Worm (Caenorhabditis elegans) whole organism, L4 larva: ENCODE measurements around the gene srlf-14.

Source experiments
- F10B5.3 ChIP-seq: sonication (generic microtip); optimal IDR thresholded peaks from 2 replicates; lab custom pipeline; 2016; ENCODE audit warnings: mild to moderate bottlenecking, missing genetic modification characterization, missing compliant biosample characterization
- F26F4.8 ChIP-seq: fragments of 200-800 bp; sonication (Bioruptor generic); conservative IDR thresholded peaks from 2 replicates; pipeline ENCODE4 v1.3.6; 2022; ENCODE audit warnings: missing genetic modification characterization, missing compliant biosample characterization
- F37D6.2 ChIP-seq: sonication (generic microtip); optimal IDR thresholded peaks from 2 replicates; lab custom pipeline; 2016; ENCODE audit warnings: mild to moderate bottlenecking, missing genetic modification characterization, missing compliant biosample characterization
- T20F7.1 ChIP-seq: fragments of 200-800 bp; sonication (Bioruptor generic); optimal IDR thresholded peaks from 2 replicates; lab custom pipeline; 2018; ENCODE audit warnings: mild to moderate bottlenecking, missing genetic modification characterization, missing compliant biosample characterization
- T26A8.4 ChIP-seq: fragments of 200-800 bp; sonication (Bioruptor generic); IDR thresholded peaks from 2 replicates; pipeline ENCODE4 v1.3.6; 2022; ENCODE audit warnings: missing genetic modification characterization, missing compliant biosample characterization
- Y105C5A.15 ChIP-seq: fragments of 200-800 bp; sonication (Bioruptor generic); IDR thresholded peaks from 2 replicates; pipeline ENCODE4 v1.3.6; 2022; ENCODE audit warnings: missing genetic modification characterization, missing compliant biosample characterization
- Y48G9A.11 ChIP-seq: fragments of 200-800 bp; sonication (Bioruptor generic); IDR thresholded peaks from 2 replicates; pipeline ENCODE4 v1.3.6; 2022; ENCODE audit warnings: missing genetic modification reagents, missing genetic modification characterization, missing compliant biosample characterization
- aha-1 ChIP-seq: fragments of 150-350 bp; peaks from one replicate; lab custom pipeline; 2014; ENCODE audit warnings: missing biosample characterization, missing genetic modification characterization
- ama-1 ChIP-seq: fragments of 150-350 bp; optimal IDR thresholded peaks from 2 replicates; lab custom pipeline; 2014; ENCODE audit warnings: inconsistent platforms, mixed read lengths
- attf-4 ChIP-seq: sonication (generic microtip); optimal IDR thresholded peaks from 3 replicates; lab custom pipeline; 2017; ENCODE audit warnings: missing biosample characterization, missing genetic modification characterization
- ceh-28 ChIP-seq: fragments of 150-350 bp; optimal IDR thresholded peaks from 2 replicates; lab custom pipeline; 2014; ENCODE audit warnings: missing biosample characterization, missing genetic modification reagents, missing genetic modification characterization
- ceh-44 ChIP-seq: fragments of 200-800 bp; sonication (Bioruptor generic); IDR thresholded peaks from 2 replicates; pipeline ENCODE4 v1.3.6; 2022; ENCODE audit warnings: missing genetic modification reagents, missing genetic modification characterization, missing compliant biosample characterization
- ceh-82 ChIP-seq: sonication (generic microtip); optimal IDR thresholded peaks from 2 replicates; lab custom pipeline; 2017; ENCODE audit warnings: missing biosample characterization, missing genetic modification characterization
- ces-1 ChIP-seq: fragments of 150-350 bp; sonication (generic microtip); optimal IDR thresholded peaks from 4 replicates; lab custom pipeline; 2014; ENCODE audit warnings: missing biosample characterization, missing genetic modification reagents, missing genetic modification characterization
- cey-2 ChIP-seq: sonication (generic microtip); optimal IDR thresholded peaks from 3 replicates; lab custom pipeline; 2017; ENCODE audit warnings: missing genetic modification characterization, mild to moderate bottlenecking, missing compliant biosample characterization, antibody characterized with exemption, borderline replicate concordance; ENCODE audit not compliant: insufficient read depth
- ctbp-1 ChIP-seq: fragments of 200-800 bp; sonication (Bioruptor generic); IDR thresholded peaks from 2 replicates; pipeline ENCODE4 v1.3.6; 2022; ENCODE audit warnings: missing genetic modification reagents, missing genetic modification characterization, missing compliant biosample characterization
- daf-12 ChIP-seq: fragments of 150-350 bp; optimal IDR thresholded peaks from 2 replicates; lab custom pipeline; 2014; ENCODE audit warnings: missing biosample characterization, missing genetic modification reagents, missing genetic modification characterization
- daf-16 ChIP-seq, 3 experiments: sonication (generic microtip); optimal IDR thresholded peaks; 2 replicates each; lab custom pipeline; 2016 to 2017; ENCODE audit warnings: missing genetic modification characterization in 3 of 3, missing genetic modification reagents in 3 of 3, mild to moderate bottlenecking in 2 of 3, missing compliant biosample characterization in 2 of 3, missing biosample characterization in 1 of 3, moderate library complexity in 1 of 3
- dmd-6 ChIP-seq: fragments of 200-800 bp; sonication (Bioruptor generic); IDR thresholded peaks from 2 replicates; pipeline ENCODE4 v1.3.6; 2022; ENCODE audit warnings: missing genetic modification reagents, missing genetic modification characterization, missing compliant biosample characterization
- dpl-1 ChIP-seq: fragments of 150-350 bp; optimal IDR thresholded peaks from 2 replicates; lab custom pipeline; 2014; ENCODE audit warnings: missing biosample characterization, missing genetic modification reagents, missing genetic modification characterization
- dve-1 ChIP-seq: sonication (generic microtip); optimal IDR thresholded peaks from 2 replicates; lab custom pipeline; 2017; ENCODE audit warnings: antibody characterized with exemption, mild to moderate bottlenecking, missing genetic modification characterization, missing compliant biosample characterization; ENCODE audit not compliant: insufficient read depth
- fkh-10 ChIP-seq: fragments of 150-350 bp; optimal IDR thresholded peaks from 2 replicates; lab custom pipeline; 2014; ENCODE audit warnings: missing biosample characterization, missing genetic modification reagents, missing genetic modification characterization
- hif-1 ChIP-seq, 2 experiments: sonication (generic microtip); optimal IDR thresholded peaks; 2 replicates each; lab custom pipeline; 2016 to 2017; ENCODE audit warnings: missing compliant biosample characterization in 2 of 2, missing genetic modification characterization in 2 of 2, missing genetic modification reagents in 2 of 2, missing genotype in 2 of 2, mild to moderate bottlenecking in 1 of 2
- hlh-11 ChIP-seq: fragments of 200-800 bp; sonication (Bioruptor generic); optimal IDR thresholded peaks from 2 replicates; lab custom pipeline; 2018; ENCODE audit warnings: mild to moderate bottlenecking, missing genetic modification characterization, missing compliant biosample characterization
- hlh-30 ChIP-seq: sonication (generic microtip); optimal IDR thresholded peaks from 2 replicates; lab custom pipeline; 2017; ENCODE audit warnings: antibody characterized with exemption, mild to moderate bottlenecking, missing genetic modification characterization, missing compliant biosample characterization; ENCODE audit not compliant: insufficient read depth
- hmg-1.1 ChIP-seq: fragments of 200-800 bp; sonication (Bioruptor generic); IDR thresholded peaks from 2 replicates; pipeline ENCODE4 v1.3.6; 2022; ENCODE audit warnings: missing genetic modification reagents, missing genetic modification characterization, missing compliant biosample characterization
- lin-38 ChIP-seq: fragments of 200-800 bp; sonication (Bioruptor generic); IDR thresholded peaks from 2 replicates; pipeline ENCODE4 v1.3.6; 2022; ENCODE audit warnings: missing genetic modification reagents, missing genetic modification characterization, missing compliant biosample characterization
- lsy-2 ChIP-seq, 2 experiments: fragments of 150-350 bp in 1 of 2; sonication (generic microtip) in 1 of 2; optimal IDR thresholded peaks; 2 replicates each; lab custom pipeline; 2014 to 2017; ENCODE audit warnings: missing biosample characterization in 2 of 2, missing genetic modification characterization in 2 of 2
- mdl-1 ChIP-seq, 2 experiments: fragments of 150-350 bp in 1 of 2; sonication (generic microtip) in 1 of 2; optimal IDR thresholded peaks; 2 replicates each; lab custom pipeline; 2014 to 2017; ENCODE audit warnings: missing biosample characterization in 2 of 2, missing genetic modification characterization in 2 of 2
- mep-1 ChIP-seq: fragments of 150-350 bp; sonication (generic microtip); optimal IDR thresholded peaks from 3 replicates; lab custom pipeline; 2014; ENCODE audit warnings: missing biosample characterization, missing genetic modification characterization
- mes-2 ChIP-seq: sonication (generic microtip); optimal IDR thresholded peaks from 2 replicates; lab custom pipeline; 2016; ENCODE audit warnings: missing genotype, mild to moderate bottlenecking, missing genetic modification characterization, missing compliant biosample characterization; ENCODE audit not compliant: poor library complexity, severe bottlenecking
- nhr-11 ChIP-seq: fragments of 150-350 bp; optimal IDR thresholded peaks from 2 replicates; lab custom pipeline; 2014; ENCODE audit warnings: missing biosample characterization, missing genetic modification characterization
- nhr-111 ChIP-seq: fragments of 200-800 bp; sonication (Bioruptor generic); optimal IDR thresholded peaks from 2 replicates; lab custom pipeline; 2018; ENCODE audit warnings: mild to moderate bottlenecking, missing genetic modification characterization, missing compliant biosample characterization
- nhr-28 ChIP-seq: fragments of 150-350 bp; optimal IDR thresholded peaks from 2 replicates; lab custom pipeline; 2014; ENCODE audit warnings: missing biosample characterization, missing genetic modification characterization
- pha-4 ChIP-seq, 2 experiments: fragments of 150-350 bp in 1 of 2; fragments of 200-800 bp in 1 of 2; sonication (Bioruptor generic) in 1 of 2; IDR thresholded peaks in 1 of 2; optimal IDR thresholded peaks in 1 of 2; 2 replicates each; pipeline versions ENCODE4 v1.3.6 to Lab custom; 2014 to 2022; ENCODE audit warnings: missing genetic modification characterization in 2 of 2, missing genetic modification reagents in 2 of 2, missing biosample characterization in 1 of 2, missing compliant biosample characterization in 1 of 2
- pqm-1 ChIP-seq: sonication (generic microtip); optimal IDR thresholded peaks from 2 replicates; lab custom pipeline; 2017; ENCODE audit warnings: missing biosample characterization, missing genetic modification characterization
- snpc-4 ChIP-seq: fragments of 150-350 bp; optimal IDR thresholded peaks from 2 replicates; lab custom pipeline; 2014; ENCODE audit warnings: missing biosample characterization, missing genetic modification characterization
- unc-62 ChIP-seq, 3 experiments: fragments of 150-350 bp in 1 of 3; sonication (generic microtip); optimal IDR thresholded peaks in 2 of 3; peaks in 1 of 3; 1 replicate in 1 of 3; 2 replicates in 2 of 3; lab custom pipeline; 2014 to 2017; ENCODE audit warnings: missing biosample characterization in 3 of 3, missing genetic modification characterization in 3 of 3, missing genetic modification reagents in 3 of 3, missing genotype in 1 of 3
- zfp-2 ChIP-seq: sonication (generic microtip); optimal IDR thresholded peaks from 2 replicates; lab custom pipeline; 2016; ENCODE audit warnings: mild to moderate bottlenecking, missing genetic modification characterization, missing compliant biosample characterization

Gene srlf-14

ce11 chrIV:10894255-10894654 is at the start of gene srlf-14:
Gene srlf-14 (minus strand): TSS chrIV:10894355.
- no peak for TF ChIP-seq daf-12
- no peak for TF ChIP-seq F10B5.3 (tag; lab: Kevin White, UChicago)
- TF ChIP-seq fkh-10 (GFP tag; lab: Kevin White, UChicago): no peak
- TF ChIP-seq aha-1 (tag; lab: Kevin White, UChicago): peak; percentile 65
- no peak for TF ChIP-seq unc-62 (GFP tag; optimal IDR thresholded peaks at IDR 0.05 in 1 of 2; lab: Kevin White, UChicago)
- TF ChIP-seq unc-62 (tag; optimal IDR thresholded peaks at IDR 0.05; lab: Kevin White, UChicago): no peak

- no peak for TF ChIP-seq nhr-111 (GFP tag; lab: Kevin White, UChicago)
- no peak for TF ChIP-seq snpc-4 (tag; lab: Kevin White, UChicago)
- peak; percentile 24 for TF ChIP-seq lin-38 (GFP tag; lab: Robert Waterston, UW)
- TF ChIP-seq mep-1 (tag; lab: Kevin White, UChicago): peak; percentile 68
- no peak for TF ChIP-seq daf-12
- TF ChIP-seq lsy-2 (tag; optimal IDR thresholded peaks at IDR 0.05; lab: Kevin White, UChicago): peak; percentile 32 to 77
- TF ChIP-seq T26A8.4 (GFP tag; lab: Robert Waterston, UW): no peak
- TF ChIP-seq unc-62 (GFP tag; optimal IDR thresholded peaks at IDR 0.05 in 1 of 2; lab: Kevin White, UChicago): peak in 1 of 2 experiments; percentile 67
- TF ChIP-seq unc-62 (tag; optimal IDR thresholded peaks at IDR 0.05; lab: Kevin White, UChicago): no peak
- TF ChIP-seq F26F4.8: no peak
- TF ChIP-seq ceh-28 (tag; lab: Kevin White, UChicago): peak; percentile 64
- TF ChIP-seq T20F7.1: peak; percentile 56
- no peak for TF ChIP-seq ceh-44 (GFP tag; lab: Robert Waterston, UW)
- TF ChIP-seq pha-4 (GFP tag; IDR thresholded peaks at IDR 0.05; lab: Robert Waterston, UW): no peak
- peak; percentile 88 for TF ChIP-seq pha-4 (tag; optimal IDR thresholded peaks at IDR 0.05; lab: Kevin White, UChicago)
- peak; percentile 62 for TF ChIP-seq hlh-11 (tag; lab: Kevin White, UChicago)
- no peak for TF ChIP-seq Y105C5A.15
- peak; percentile 95 for TF ChIP-seq fkh-10 (GFP tag; lab: Kevin White, UChicago)
- peak in 1 of 2 experiments; percentile 26 for TF ChIP-seq daf-16 (GFP tag; optimal IDR thresholded peaks at IDR 0.05; lab: Kevin White, UChicago)
- TF ChIP-seq daf-16 (tag; optimal IDR thresholded peaks at IDR 0.05; lab: Kevin White, UChicago): peak; percentile 94
- peak; percentile 41 for TF ChIP-seq mes-2 (tag; lab: Kevin White, UChicago)
- peak; percentile 14 for TF ChIP-seq nhr-28 (tag; lab: Kevin White, UChicago)
- TF ChIP-seq dve-1 (tag; lab: Kevin White, UChicago): peak; percentile 58
- TF ChIP-seq ces-1 (GFP tag; lab: Kevin White, UChicago): peak; percentile 92
- TF ChIP-seq ceh-82 (tag; lab: Kevin White, UChicago): no peak
- peak; percentile 58 for TF ChIP-seq dmd-6 (GFP tag; lab: Robert Waterston, UW)
- peak in 1 of 2 experiments; percentile 26 for TF ChIP-seq hif-1 (tag; optimal IDR thresholded peaks at IDR 0.05; lab: Kevin White, UChicago)
- TF ChIP-seq Y48G9A.11 (GFP tag; lab: Robert Waterston, UW): no peak
- TF ChIP-seq ctbp-1 (GFP tag; lab: Robert Waterston, UW): peak; percentile 54; the same call in 1 of the 2 replicates
- peak; percentile 28 for TF ChIP-seq F37D6.2 (tag; lab: Kevin White, UChicago)
- no peak for TF ChIP-seq zfp-2 (tag; lab: Kevin White, UChicago)
- TF ChIP-seq cey-2 (tag; lab: Kevin White, UChicago): no peak
- TF ChIP-seq attf-4: no peak
- peak; percentile 54 to 93 for TF ChIP-seq mdl-1 (tag; optimal IDR thresholded peaks at IDR 0.05; lab: Kevin White, UChicago)
- TF ChIP-seq dpl-1: peak; percentile 53
- TF ChIP-seq hmg-1.1 (GFP tag; lab: Robert Waterston, UW): 0 out of 2 replicates have a peak, but pooled peaks have one; percentile 39
- TF ChIP-seq ama-1 (lab: Kevin White, UChicago): no peak
- no peak for TF ChIP-seq pqm-1 (tag; lab: Kevin White, UChicago)
- peak; percentile 57 for TF ChIP-seq nhr-11 (tag; lab: Kevin White, UChicago)
- TF ChIP-seq hlh-30 (tag; lab: Kevin White, UChicago): peak; percentile 93
Measured at ce11 chrIV:10936906-10937540, 42.9 kb upstream of the srlf-14 start, which contains the start of gene fic-1. Gene fic-1 (plus strand): TSS chrIV:10937454.
